Fruit fly (Drosophila melanogaster) whole organism, embryonic: ENCODE results near the gene HP5.

ENCODE experiments used
- Abd-B ChIP-seq: fragments of 200-800 bp; sonication (Bioruptor generic); optimal IDR thresholded peaks from 2 replicates; lab custom pipeline; 2018; ENCODE audit warnings: missing biosample characterization, mild to moderate bottlenecking, missing genetic modification characterization, moderate library complexity
- Bdp1 ChIP-seq: fragments of 200-800 bp; sonication (Bioruptor generic); optimal IDR thresholded peaks from 3 replicates; lab custom pipeline; 2016; ENCODE audit warnings: missing biosample characterization, missing genetic modification characterization
- CG10321 ChIP-seq: fragments of 200-800 bp; sonication (Bioruptor generic); IDR thresholded peaks from 2 replicates; pipeline ENCODE4 v1.3.6; 2022; ENCODE audit warnings: missing biosample characterization, missing genetic modification characterization
- CG11247 ChIP-seq: fragments of 200-800 bp; sonication (Bioruptor generic); IDR thresholded peaks from 2 replicates; pipeline ENCODE4 v1.3.6; 2022; ENCODE audit warnings: missing biosample characterization, missing genetic modification characterization
- CG11696 ChIP-seq: fragments of 200-800 bp; sonication (Bioruptor generic); IDR thresholded peaks from 2 replicates; pipeline ENCODE4 v1.3.6; 2022; ENCODE audit warnings: missing biosample characterization, missing genetic modification characterization
- CG12236 ChIP-seq: fragments of 200-800 bp; sonication (Bioruptor generic); optimal IDR thresholded peaks from 2 replicates; lab custom pipeline; 2016; ENCODE audit warnings: missing biosample characterization, missing genetic modification characterization
- CG12659 ChIP-seq: fragments of 200-800 bp; sonication (Bioruptor generic); optimal IDR thresholded peaks from 3 replicates; lab custom pipeline; 2017; ENCODE audit warnings: mild to moderate bottlenecking, missing biosample characterization, missing genetic modification reagents, missing genetic modification characterization
- CG12744 ChIP-seq: fragments of 200-800 bp; sonication (Bioruptor generic); optimal IDR thresholded peaks from 2 replicates; lab custom pipeline; 2016; ENCODE audit warnings: missing biosample characterization, missing genetic modification characterization
- CG13296 ChIP-seq: fragments of 200-800 bp; sonication (Bioruptor generic); optimal IDR thresholded peaks from 3 replicates; lab custom pipeline; 2018; ENCODE audit warnings: missing biosample characterization, mild to moderate bottlenecking, missing genetic modification characterization
- CG17361 ChIP-seq: fragments of 200-800 bp; sonication (Bioruptor generic); IDR thresholded peaks from 3 replicates; pipeline ENCODE4 v1.3.6; 2022; ENCODE audit warnings: missing biosample characterization, missing genetic modification characterization
- CG18764 ChIP-seq: fragments of 200-800 bp; sonication (Bioruptor generic); optimal IDR thresholded peaks from 3 replicates; lab custom pipeline; 2016; ENCODE audit warnings: missing biosample characterization, missing genetic modification characterization
- CG2129 ChIP-seq: fragments of 200-800 bp; sonication (Bioruptor generic); IDR thresholded peaks from 2 replicates; pipeline ENCODE4 v1.3.6; 2022; ENCODE audit warnings: missing biosample characterization, missing genetic modification characterization; ENCODE audit not compliant: partially characterized antibody
- CG2199 ChIP-seq: fragments of 200-800 bp; sonication (Bioruptor generic); IDR thresholded peaks from 3 replicates; pipeline ENCODE4 v1.3.6; 2022; ENCODE audit warnings: missing biosample characterization, missing genetic modification characterization
- CG2712 ChIP-seq: fragments of 200-800 bp; optimal IDR thresholded peaks from 3 replicates; lab custom pipeline; 2019; ENCODE audit warnings: missing biosample characterization, mild to moderate bottlenecking, missing genetic modification characterization, moderate library complexity
- CG2875 ChIP-seq: fragments of 200-800 bp; sonication (Bioruptor generic); optimal IDR thresholded peaks from 2 replicates; lab custom pipeline; 2017; ENCODE audit warnings: missing biosample characterization, mild to moderate bottlenecking, missing genetic modification characterization, missing genetic modification reagents
- CG3163 ChIP-seq: fragments of 200-800 bp; sonication (Bioruptor generic); optimal IDR thresholded peaks from 3 replicates; lab custom pipeline; 2016; ENCODE audit warnings: missing biosample characterization, missing genetic modification characterization
- CG4424 ChIP-seq: fragments of 200-800 bp; sonication (Bioruptor generic); optimal IDR thresholded peaks from 3 replicates; lab custom pipeline; 2016; ENCODE audit warnings: missing biosample characterization, missing genetic modification characterization
- CG6254 ChIP-seq: fragments of 200-800 bp; sonication (Bioruptor generic); optimal IDR thresholded peaks from 3 replicates; lab custom pipeline; 2017; ENCODE audit warnings: mild to moderate bottlenecking, missing biosample characterization, missing genetic modification reagents, missing genetic modification characterization
- CG6765 ChIP-seq: fragments of 200-800 bp; sonication (Bioruptor generic); optimal IDR thresholded peaks from 3 replicates; lab custom pipeline; 2017; ENCODE audit warnings: missing biosample characterization, mild to moderate bottlenecking, missing genetic modification characterization
- CG7786 ChIP-seq: fragments of 200-800 bp; sonication (Bioruptor generic); optimal IDR thresholded peaks from 2 replicates; lab custom pipeline; 2016; ENCODE audit warnings: missing biosample characterization, missing genetic modification characterization
- CG8089 ChIP-seq: fragments of 200-800 bp; sonication (Bioruptor generic); optimal IDR thresholded peaks from 3 replicates; lab custom pipeline; 2016; ENCODE audit warnings: missing biosample characterization, missing genetic modification characterization
- CG9437 ChIP-seq: fragments of 200-800 bp; sonication (Bioruptor generic); optimal IDR thresholded peaks from 2 replicates; lab custom pipeline; 2018; ENCODE audit warnings: missing biosample characterization, mild to moderate bottlenecking, missing genetic modification characterization
- CHES-1-like ChIP-seq: fragments of 200-800 bp; sonication (Bioruptor generic); optimal IDR thresholded peaks from 2 replicates; lab custom pipeline; 2016; ENCODE audit warnings: missing biosample characterization, missing genetic modification characterization
- CTCF ChIP-seq: fragments of 200-800 bp; sonication (Bioruptor generic); optimal IDR thresholded peaks from 2 replicates; lab custom pipeline; 2017; ENCODE audit warnings: missing biosample characterization, mild to moderate bottlenecking, missing genetic modification characterization, moderate library complexity
- D19A ChIP-seq: fragments of 200-800 bp; optimal IDR thresholded peaks from 3 replicates; lab custom pipeline; 2019; ENCODE audit warnings: missing biosample characterization, mild to moderate bottlenecking, missing genetic modification characterization, moderate library complexity
- Deaf1 ChIP-seq: fragments of 200-800 bp; optimal IDR thresholded peaks from 3 replicates; lab custom pipeline; 2019; ENCODE audit warnings: missing biosample characterization, mild to moderate bottlenecking, missing genetic modification characterization, moderate library complexity
- Dfd ChIP-seq, 2 experiments: fragments of >200 bp; optimal IDR thresholded peaks; 2 replicates each; lab custom pipeline; 2017; ENCODE audit warnings: missing biosample characterization in 2 of 2, missing genetic modification characterization in 2 of 2
- Dref ChIP-seq: fragments of 200-800 bp; sonication (Bioruptor generic); IDR thresholded peaks from 2 replicates; pipeline ENCODE4 v1.3.6; 2022; ENCODE audit warnings: missing biosample characterization, missing genetic modification characterization
- Fer3 ChIP-seq: fragments of 200-800 bp; sonication (Bioruptor generic); optimal IDR thresholded peaks from 2 replicates; lab custom pipeline; 2018; ENCODE audit warnings: missing biosample characterization, mild to moderate bottlenecking, missing genetic modification characterization, moderate library complexity
- GATAe ChIP-seq: fragments of 200-800 bp; sonication (Bioruptor generic); conservative IDR thresholded peaks from 2 replicates; pipeline ENCODE4 v1.3.6; 2022; ENCODE audit warnings: missing biosample characterization, missing genetic modification characterization
- Gsc ChIP-seq: fragments of 200-800 bp; sonication (Bioruptor generic); IDR thresholded peaks from 2 replicates; pipeline ENCODE4 v1.3.6; 2022; ENCODE audit warnings: missing biosample characterization, missing genetic modification characterization
- HLH4C ChIP-seq: fragments of 200-800 bp; sonication (Bioruptor generic); IDR thresholded peaks from 3 replicates; pipeline ENCODE4 v1.3.6; 2022; ENCODE audit warnings: missing biosample characterization, missing genetic modification characterization; ENCODE audit not compliant: partially characterized antibody
- Med ChIP-seq: fragments of 200-800 bp; sonication (Bioruptor generic); peaks from one replicate; lab custom pipeline; 2016; ENCODE audit warnings: missing biosample characterization, missing genetic modification characterization, mild to moderate bottlenecking, inconsistent platforms, moderate library complexity
- PHDP ChIP-seq: fragments of 200-800 bp; sonication (Bioruptor generic); optimal IDR thresholded peaks from 3 replicates; lab custom pipeline; 2018; ENCODE audit warnings: missing biosample characterization, mild to moderate bottlenecking, missing genetic modification characterization, moderate library complexity
- Xbp1 ChIP-seq: fragments of 200-800 bp; sonication (Bioruptor generic); optimal IDR thresholded peaks from 3 replicates; lab custom pipeline; 2016; ENCODE audit warnings: missing biosample characterization, mild to moderate bottlenecking, missing genetic modification characterization
- ab ChIP-seq: fragments of 200-800 bp; sonication (Bioruptor generic); optimal IDR thresholded peaks from 2 replicates; lab custom pipeline; 2016; ENCODE audit warnings: missing biosample characterization, missing genetic modification characterization
- amos ChIP-seq: fragments of 200-800 bp; sonication (Bioruptor generic); IDR thresholded peaks from 2 replicates; pipeline ENCODE4 v1.3.6; 2022; ENCODE audit warnings: missing biosample characterization, missing genetic modification characterization; ENCODE audit not compliant: partially characterized antibody
- br ChIP-seq: fragments of >200 bp; optimal IDR thresholded peaks from 2 replicates; lab custom pipeline; 2017
- chif ChIP-seq, 2 experiments: fragments of 200-800 bp; sonication (Bioruptor generic); optimal IDR thresholded peaks; 3 replicates each; lab custom pipeline; 2016; ENCODE audit warnings: missing biosample characterization in 2 of 2, missing genetic modification characterization in 2 of 2
- chinmo ChIP-seq: fragments of 200-800 bp; sonication (Bioruptor generic); IDR thresholded peaks from 4 replicates; pipeline ENCODE4 v1.3.6; 2022; ENCODE audit warnings: missing biosample characterization, missing genetic modification characterization; ENCODE audit not compliant: partially characterized antibody
- chn ChIP-seq: fragments of 200-800 bp; sonication (Bioruptor generic); optimal IDR thresholded peaks from 2 replicates; lab custom pipeline; 2016; ENCODE audit warnings: missing biosample characterization, missing genetic modification characterization
- crol ChIP-seq: fragments of 200-800 bp; sonication (Bioruptor generic); IDR thresholded peaks from 2 replicates; pipeline ENCODE4 v1.3.6; 2022; ENCODE audit warnings: missing biosample characterization, missing genetic modification characterization
- dpn ChIP-seq, 2 experiments: fragments of 200-800 bp; sonication (Bioruptor generic); optimal IDR thresholded peaks; 3 replicates each; lab custom pipeline; 2016; ENCODE audit warnings: missing biosample characterization in 2 of 2, missing genetic modification characterization in 2 of 2
- emc ChIP-seq: fragments of 200-800 bp; sonication (Bioruptor generic); optimal IDR thresholded peaks from 2 replicates; lab custom pipeline; 2016; ENCODE audit warnings: missing biosample characterization, missing genetic modification characterization
- en ChIP-seq: fragments of 200-800 bp; sonication (Bioruptor generic); optimal IDR thresholded peaks from 2 replicates; lab custom pipeline; 2016; ENCODE audit warnings: missing biosample characterization, missing genetic modification characterization
- eyg ChIP-seq: fragments of 200-800 bp; sonication (Bioruptor generic); optimal IDR thresholded peaks from 3 replicates; lab custom pipeline; 2016; ENCODE audit warnings: missing biosample characterization, missing genetic modification characterization
- gro ChIP-seq: fragments of 200-800 bp; sonication (Bioruptor generic); optimal IDR thresholded peaks from 2 replicates; lab custom pipeline; 2016; ENCODE audit warnings: missing biosample characterization, missing genetic modification characterization
- ind ChIP-seq: fragments of 200-800 bp; sonication (Bioruptor generic); optimal IDR thresholded peaks from 3 replicates; lab custom pipeline; 2016; ENCODE audit warnings: missing biosample characterization, missing genetic modification characterization
- ken ChIP-seq: fragments of 200-800 bp; sonication (Bioruptor generic); IDR thresholded peaks from 3 replicates; pipeline ENCODE4 v1.3.6; 2022; ENCODE audit warnings: missing biosample characterization, missing genetic modification characterization
- pita ChIP-seq: fragments of 200-800 bp; sonication (Bioruptor generic); optimal IDR thresholded peaks from 2 replicates; lab custom pipeline; 2017; ENCODE audit warnings: missing biosample characterization, mild to moderate bottlenecking, missing genetic modification characterization
- psq ChIP-seq: fragments of 200-800 bp; sonication (Bioruptor generic); optimal IDR thresholded peaks from 2 replicates; lab custom pipeline; 2017; ENCODE audit warnings: missing biosample characterization, missing genetic modification characterization
- sug ChIP-seq: fragments of 200-800 bp; optimal IDR thresholded peaks from 2 replicates; lab custom pipeline; 2019; ENCODE audit warnings: missing biosample characterization, mild to moderate bottlenecking, missing genetic modification characterization, moderate library complexity
- zen2 ChIP-seq: fragments of 200-800 bp; sonication (Bioruptor generic); IDR thresholded peaks from 3 replicates; pipeline ENCODE4 v1.3.6; 2022; ENCODE audit warnings: missing biosample characterization, missing genetic modification characterization; ENCODE audit not compliant: partially characterized antibody

Gene HP5

dm6 chrX:11494731-11495277, 40.2 kb downstream of the HP5 start (continued):
- peak; percentile 49 for TF ChIP-seq CG12236 (GFP tag; lab: Kevin White, UChicago)
- TF ChIP-seq CG6254 (GFP tag; lab: Kevin White, UChicago): peak; percentile 78
- no peak for TF ChIP-seq emc (GFP tag; lab: Kevin White, UChicago)
- TF ChIP-seq Fer3 (tag; lab: Kevin White, UChicago): peak; percentile 21
- TF ChIP-seq CG6765 (GFP tag; lab: Kevin White, UChicago): no peak
- TF ChIP-seq ab: no peak
- peak; percentile 68 for TF ChIP-seq en
- TF ChIP-seq Deaf1 (tag; lab: Kevin White, UChicago): peak; percentile 35
- TF ChIP-seq dpn (GFP tag; optimal IDR thresholded peaks at IDR 0.05; lab: Kevin White, UChicago): peak; percentile 62 to 75
- TF ChIP-seq CG8089 (GFP tag; lab: Kevin White, UChicago): peak; percentile 62
- TF ChIP-seq CG2712 (tag; lab: Kevin White, UChicago): peak; percentile 88
- TF ChIP-seq Dfd (GFP tag; optimal IDR thresholded peaks at IDR 0.05; lab: Kevin White, UChicago): no peak
- TF ChIP-seq CG2875: peak; percentile 80
- TF ChIP-seq CTCF (GFP tag; lab: Kevin White, UChicago): peak; percentile 14
- no peak for TF ChIP-seq eyg (GFP tag; lab: Kevin White, UChicago)
- TF ChIP-seq CG3163 (GFP tag; lab: Kevin White, UChicago): peak; percentile 50
- TF ChIP-seq gro: no peak
- TF ChIP-seq Xbp1: peak; percentile 70
- no peak for TF ChIP-seq Dref (GFP tag; lab: Robert Waterston, UW)
- no peak for TF ChIP-seq CG2129 (GFP tag; lab: Robert Waterston, UW)
- TF ChIP-seq CG9437 (GFP tag; lab: Kevin White, UChicago): peak; percentile 38
- no peak for TF ChIP-seq zen2 (GFP tag; lab: Robert Waterston, UW)
- TF ChIP-seq CG12744 (GFP tag; lab: Kevin White, UChicago): no peak
- peak; percentile 52 for TF ChIP-seq CG12659
- no peak for TF ChIP-seq br (lab: Kevin White, UChicago)
- no peak for TF ChIP-seq CG11696 (GFP tag; lab: Robert Waterston, UW)
- peak; percentile 64 to 88 for TF ChIP-seq chif (GFP tag; optimal IDR thresholded peaks at IDR 0.05; lab: Kevin White, UChicago)
- peak; percentile 75 for TF ChIP-seq chn (GFP tag; lab: Kevin White, UChicago)
- 0 out of 3 replicates have a peak, but pooled peaks have one; percentile 46 for TF ChIP-seq ken (GFP tag; lab: Robert Waterston, UW)
- TF ChIP-seq CHES-1-like (GFP tag; lab: Kevin White, UChicago): peak; percentile 67
- TF ChIP-seq D19A (tag; lab: Kevin White, UChicago): peak; percentile 73
- TF ChIP-seq CG11247 (GFP tag; lab: Robert Waterston, UW): no peak
- peak; percentile 57 for TF ChIP-seq CG7786 (GFP tag; lab: Kevin White, UChicago)
- TF ChIP-seq CG4424: peak; percentile 85
- no peak for TF ChIP-seq HLH4C (GFP tag; lab: Robert Waterston, UW)

DNA sequence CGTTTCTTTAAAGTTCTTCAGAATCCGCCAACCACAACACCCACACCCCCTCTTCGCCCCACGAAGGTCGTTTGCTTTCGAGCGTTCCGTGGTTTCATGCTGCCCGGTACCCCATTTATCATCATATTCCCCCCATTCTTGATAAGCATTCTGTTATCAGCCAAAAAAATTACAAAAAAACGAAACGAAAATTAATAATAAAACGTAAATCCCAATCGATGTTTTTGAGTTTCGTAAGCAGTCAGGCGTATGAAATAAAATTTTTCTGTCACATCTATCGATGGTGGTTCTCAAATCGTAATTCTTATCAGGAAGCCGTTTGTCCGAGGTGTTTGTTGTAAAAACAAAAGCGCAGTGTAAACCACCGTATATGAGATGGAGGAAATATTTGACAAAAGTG, 40.9 kb downstream of the HP5 start:
- TF ChIP-seq PHDP (tag; lab: Kevin White, UChicago): no peak
- no peak for TF ChIP-seq Abd-B (GFP tag; lab: Kevin White, UChicago)
- no peak for TF ChIP-seq Bdp1 (GFP tag; lab: Kevin White, UChicago)
- TF ChIP-seq pita (GFP tag; lab: Kevin White, UChicago): no peak
- no peak for TF ChIP-seq amos (GFP tag; lab: Robert Waterston, UW)
- peak; percentile 73 for TF ChIP-seq sug (tag; lab: Kevin White, UChicago)
- TF ChIP-seq CG10321 (GFP tag; lab: Robert Waterston, UW): no peak
- no peak for TF ChIP-seq ind (GFP tag; lab: Kevin White, UChicago)
- TF ChIP-seq CG13296: no peak
- no peak for TF ChIP-seq Med (GFP tag; lab: Kevin White, UChicago)
- TF ChIP-seq crol (GFP tag; lab: Robert Waterston, UW): peak; percentile 10; the same call in 1 of the 2 replicates
- peak; percentile 24; the same call in 1 of the 3 replicates for TF ChIP-seq CG2199 (GFP tag; lab: Robert Waterston, UW)
- 0 out of 2 replicates have a peak, but pooled peaks have one; percentile 18 for TF ChIP-seq GATAe (GFP tag; lab: Robert Waterston, UW)
- no peak for TF ChIP-seq CG17361 (GFP tag; lab: Robert Waterston, UW)
- no peak for TF ChIP-seq Gsc (GFP tag; lab: Robert Waterston, UW)
- TF ChIP-seq CG18764 (GFP tag; lab: Kevin White, UChicago): no peak
- 0 out of 4 replicates have a peak, but pooled peaks have one; percentile 45 for TF ChIP-seq chinmo (GFP tag; lab: Robert Waterston, UW)
- TF ChIP-seq psq (GFP tag; lab: Kevin White, UChicago): no peak
